Worm (Caenorhabditis elegans): ENCODE data around the gene clec-88.

DNA sequence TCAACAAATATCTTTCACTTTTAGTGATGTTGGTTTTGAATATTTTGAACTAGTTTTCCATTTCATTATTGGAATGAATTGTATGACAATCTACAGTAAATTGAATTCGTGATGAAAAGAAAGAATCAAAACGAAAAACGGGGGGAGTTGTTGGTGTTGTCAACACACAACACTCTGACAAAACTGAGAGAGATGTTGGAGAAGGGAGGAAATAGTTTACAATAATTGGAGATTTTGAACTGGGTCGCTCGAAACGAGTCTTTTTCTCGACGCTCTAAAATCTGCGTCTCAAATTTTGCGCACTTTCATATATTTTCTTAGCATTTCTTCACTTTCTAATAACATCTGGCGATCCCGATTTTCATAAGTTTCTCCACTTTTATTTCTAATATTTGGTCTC, 21.6 kb upstream of the clec-88 start, which contains the start of gene txt-18:
- TF ChIP-seq pha-4 (tag; optimal IDR thresholded peaks at IDR 0.05), result peak; percentile 81
- TF ChIP-seq zag-1 (tag; optimal IDR thresholded peaks at IDR 0.05), result no peak
- TF ChIP-seq ama-1 (optimal IDR thresholded peaks at IDR 0.05), result no peak
- TF ChIP-seq nhr-28 (tag; optimal IDR thresholded peaks at IDR 0.05), result no peak
- no peak for TF ChIP-seq nhr-67 (tag; optimal IDR thresholded peaks at IDR 0.05)
- peak; percentile 23 for TF ChIP-seq nfya-1 (tag; optimal IDR thresholded peaks at IDR 0.05; ENCODE audit: insufficient read depth)
- TF ChIP-seq nhr-12 (tag; optimal IDR thresholded peaks at IDR 0.05), result no peak
- TF ChIP-seq R02D3.7 (tag; optimal IDR thresholded peaks at IDR 0.05), result no peak
